Fruit fly (Drosophila melanogaster): ENCODE results near the gene CAH8.
A peak's percentile ranks its signal among the peaks of the same experiment; 100 is the strongest.

The CAH8 gene

dm6 chr3R:22367126-22368076, 22.1 kb downstream of the CAH8 start, which contains the start of the genes Polr3F and PyK (continued):
- no peak for TF ChIP-seq H2.0 (GFP tag; IDR thresholded peaks at IDR 0.05)
- TF ChIP-seq CG34422 (GFP tag; IDR thresholded peaks at IDR 0.05) = 0 out of 3 replicates have a peak, but pooled peaks have one; percentile 1
- TF ChIP-seq Ssrp (tag; optimal IDR thresholded peaks at IDR 0.05) = no peak
- TF ChIP-seq MESR4 (GFP tag; optimal IDR thresholded peaks at IDR 0.05) = peak; percentile 27
- no peak for TF ChIP-seq tap (tag; optimal IDR thresholded peaks at IDR 0.05)
- peak; percentile 38 for TF ChIP-seq CG30020 (tag; optimal IDR thresholded peaks at IDR 0.05)
- no peak for TF ChIP-seq disco-r (GFP tag; optimal IDR thresholded peaks at IDR 0.05)
- TF ChIP-seq org-1 (GFP tag; optimal IDR thresholded peaks at IDR 0.05) = no peak
- TF ChIP-seq CG1832 (GFP tag; optimal IDR thresholded peaks at IDR 0.05) = no peak
- TF ChIP-seq CG17359 (tag; optimal IDR thresholded peaks at IDR 0.05) = no peak
- TF ChIP-seq Vsx1 (GFP tag; optimal IDR thresholded peaks at IDR 0.05) = no peak
- peak; percentile 59 for TF ChIP-seq gem (tag; optimal IDR thresholded peaks at IDR 0.05)
- TF ChIP-seq Xbp1 (GFP tag; optimal IDR thresholded peaks at IDR 0.05) = peak; percentile 30
- peak; percentile 79 for TF ChIP-seq gfzf (GFP tag; optimal IDR thresholded peaks at IDR 0.05)
- no peak for TF ChIP-seq onecut (GFP tag; IDR thresholded peaks at IDR 0.05)
- TF ChIP-seq CG11696 (GFP tag; IDR thresholded peaks at IDR 0.05) = no peak
- no peak for TF ChIP-seq CG6175 (GFP tag; IDR thresholded peaks at IDR 0.05)
- no peak for TF ChIP-seq NK7.1 (GFP tag; optimal IDR thresholded peaks at IDR 0.05)
- TF ChIP-seq CG30431 (GFP tag; optimal IDR thresholded peaks at IDR 0.05) = no peak
- peak; percentile 24 for TF ChIP-seq tin (GFP tag; optimal IDR thresholded peaks at IDR 0.05)
- no peak for TF ChIP-seq eyg (GFP tag; optimal IDR thresholded peaks at IDR 0.05)
- TF ChIP-seq CG14965 (GFP tag; optimal IDR thresholded peaks at IDR 0.05; ENCODE audit: borderline replicate concordance) = no peak
- no peak for TF ChIP-seq CG9876 (GFP tag; optimal IDR thresholded peaks at IDR 0.05)
- TF ChIP-seq Hsf (GFP tag; optimal IDR thresholded peaks at IDR 0.05) = peak; percentile 22
- no peak for TF ChIP-seq Doc2 (GFP tag; IDR thresholded peaks at IDR 0.05)
- TF ChIP-seq wdn (GFP tag; IDR thresholded peaks at IDR 0.05) = no peak
- no peak for TF ChIP-seq cwo (GFP tag; optimal IDR thresholded peaks at IDR 0.05)
- no peak; the same call in 2 of the 3 replicates for TF ChIP-seq otp (GFP tag; IDR thresholded peaks at IDR 0.05)
- no peak for TF ChIP-seq CG14050 (GFP tag; IDR thresholded peaks at IDR 0.05)
- TF ChIP-seq bowl (GFP tag; IDR thresholded peaks at IDR 0.05) = no peak
- TF ChIP-seq vvl (GFP tag; IDR thresholded peaks at IDR 0.05) = peak; percentile 25; the same call in 1 of the 2 replicates
- TF ChIP-seq nmo (GFP tag; optimal IDR thresholded peaks at IDR 0.05) = peak; percentile 54
- no peak for TF ChIP-seq maf-S (GFP tag; optimal IDR thresholded peaks at IDR 0.05)
- TF ChIP-seq pita (GFP tag; optimal IDR thresholded peaks at IDR 0.05) = no peak
- no peak for TF ChIP-seq sr (GFP tag; IDR thresholded peaks at IDR 0.05)
- TF ChIP-seq CG13775 (GFP tag; optimal IDR thresholded peaks at IDR 0.05) = peak; percentile 40
- TF ChIP-seq CG7963 (GFP tag; IDR thresholded peaks at IDR 0.05; ENCODE audit: partially characterized antibody) = no peak
- no peak for TF ChIP-seq ab (GFP tag; optimal IDR thresholded peaks at IDR 0.05)
- peak; percentile 41 for TF ChIP-seq CG9727 (GFP tag; optimal IDR thresholded peaks at IDR 0.05)
- peak; percentile 14 for TF ChIP-seq CG10147 (GFP tag; optimal IDR thresholded peaks at IDR 0.05)
- TF ChIP-seq Dfd (GFP tag; optimal IDR thresholded peaks at IDR 0.05) = no peak
- peak; percentile 69 for TF ChIP-seq Myb (GFP tag; optimal IDR thresholded peaks at IDR 0.05)
- TF ChIP-seq Dref (GFP tag; IDR thresholded peaks at IDR 0.05) = no peak
- no peak for TF ChIP-seq CG15011 (GFP tag; optimal IDR thresholded peaks at IDR 0.05)
- TF ChIP-seq CG1792 (GFP tag; optimal IDR thresholded peaks at IDR 0.05) = no peak
- no peak for TF ChIP-seq CG18619 (GFP tag; optimal IDR thresholded peaks at IDR 0.05)
- no peak for TF ChIP-seq CG3163 (GFP tag; optimal IDR thresholded peaks at IDR 0.05)
- TF ChIP-seq CG3838 (GFP tag; optimal IDR thresholded peaks at IDR 0.05) = peak; percentile 26
- TF ChIP-seq CG2889 (GFP tag; IDR thresholded peaks at IDR 0.05) = no peak
- TF ChIP-seq Max (GFP tag; optimal IDR thresholded peaks at IDR 0.05) = peak; percentile 33

All from whole organism, embryonic.